Worm (Caenorhabditis elegans) whole organism, late embryonic: ENCODE results near the gene pqn-25.

Source experiments
- ceh-48 ChIP-seq: sonication (generic microtip); optimal IDR thresholded peaks from 2 replicates; lab custom pipeline; 2016; ENCODE audit warnings: missing genetic modification characterization, inconsistent platforms, missing compliant biosample characterization
- ceh-9 ChIP-seq: sonication (generic microtip); optimal IDR thresholded peaks from 2 replicates; lab custom pipeline; 2016; ENCODE audit warnings: mild to moderate bottlenecking, missing genetic modification characterization, inconsistent platforms, missing compliant biosample characterization
- eyg-1 ChIP-seq: sonication (generic microtip); optimal IDR thresholded peaks from 2 replicates; lab custom pipeline; 2016; ENCODE audit warnings: missing genotype, missing genetic modification characterization, missing compliant biosample characterization
- hlh-30 ChIP-seq: sonication (generic microtip); optimal IDR thresholded peaks from 2 replicates; lab custom pipeline; 2017; ENCODE audit warnings: antibody characterized with exemption, missing genetic modification characterization, missing compliant biosample characterization; ENCODE audit not compliant: insufficient read depth
- mec-3 ChIP-seq: sonication (generic microtip); optimal IDR thresholded peaks from 2 replicates; lab custom pipeline; 2016; ENCODE audit warnings: borderline replicate concordance, missing genetic modification characterization, missing compliant biosample characterization
- nfya-1 ChIP-seq: sonication (generic microtip); optimal IDR thresholded peaks from 2 replicates; lab custom pipeline; 2017; ENCODE audit warnings: missing genetic modification characterization, mild to moderate bottlenecking, missing compliant biosample characterization, antibody characterized with exemption, moderate library complexity
- nhr-11 ChIP-seq: fragments of 150-350 bp; optimal IDR thresholded peaks from 2 replicates; lab custom pipeline; 2014; ENCODE audit warnings: missing biosample characterization, missing genetic modification characterization
- nhr-232 ChIP-seq: sonication (generic microtip); optimal IDR thresholded peaks from 2 replicates; lab custom pipeline; 2016; ENCODE audit warnings: missing genetic modification characterization, missing compliant biosample characterization
- pag-3 ChIP-seq: sonication (generic microtip); optimal IDR thresholded peaks from 2 replicates; lab custom pipeline; 2016; ENCODE audit warnings: missing compliant biosample characterization, missing genetic modification characterization, borderline replicate concordance
- pha-2 ChIP-seq: sonication (generic microtip); optimal IDR thresholded peaks from 2 replicates; lab custom pipeline; 2017; ENCODE audit warnings: mild to moderate bottlenecking, missing genetic modification characterization, missing compliant biosample characterization
- pros-1 ChIP-seq: fragments of 150-350 bp; optimal IDR thresholded peaks from 2 replicates; lab custom pipeline; 2014; ENCODE audit warnings: missing biosample characterization, missing genetic modification reagents, missing genetic modification characterization
- ttx-3 ChIP-seq: sonication (generic microtip); optimal IDR thresholded peaks from 2 replicates; lab custom pipeline; 2016; ENCODE audit warnings: missing genetic modification reagents, missing genetic modification characterization, missing compliant biosample characterization

- TF ChIP-seq pag-3 (tag; lab: Kevin White, UChicago) (no peak), nfya-1 (tag; lab: Kevin White, UChicago) (no peak), nhr-232 (tag; lab: Kevin White, UChicago) (no peak), nhr-11 (tag; lab: Kevin White, UChicago) (no peak), pros-1 (tag; lab: Kevin White, UChicago) (no peak), eyg-1 (no peak), mec-3 (tag; lab: Kevin White, UChicago) (no peak), ttx-3 (tag; lab: Kevin White, UChicago) (no peak), pha-2 (tag; lab: Kevin White, UChicago) (no peak), hlh-30 (no peak), ceh-9 (tag; lab: Kevin White, UChicago) (no peak), ceh-48 (no peak)
These were observed 31.4 kb upstream of the pqn-25 start, which contains the start of gene D1044.1 for ce11 chrIII:5543727-5544345.
